Fruit fly (Drosophila melanogaster): ENCODE measurements around the gene CG46270.

DNA sequence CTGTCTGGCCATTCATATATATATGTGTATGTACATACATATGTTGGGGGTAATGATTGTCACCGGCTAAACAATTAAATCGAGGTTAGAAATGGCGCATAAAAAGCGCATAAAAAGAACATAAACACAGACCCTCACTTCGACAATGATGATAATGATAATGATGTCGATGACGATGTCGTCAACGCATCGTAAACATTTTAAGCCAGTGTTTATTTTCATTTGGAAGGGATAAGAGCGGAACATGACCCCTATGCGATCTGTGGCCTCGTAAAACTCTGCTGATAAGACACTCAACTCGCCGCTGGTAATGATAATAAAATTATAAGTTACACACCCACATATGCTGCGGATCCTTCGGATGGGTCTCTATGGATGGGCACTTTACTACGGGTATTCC lies 2.9 kb upstream of the CG46270 start:
- TF ChIP-seq CG8478 (optimal IDR thresholded peaks at IDR 0.05) = no peak
- no peak for TF ChIP-seq CTCF (optimal IDR thresholded peaks at IDR 0.05)

Data from S2 (cell line).